Worm (Caenorhabditis elegans) whole organism, L1 larva: ENCODE results near the gene moc-2.
A peak's percentile ranks its signal among the peaks of the same experiment; 100 is the strongest.

Source experiments
- lin-13 ChIP-seq: fragments of 150-350 bp; optimal IDR thresholded peaks from 2 replicates; lab custom pipeline; 2014; ENCODE audit warnings: missing biosample characterization, missing genetic modification reagents, missing genetic modification characterization
- lin-39 ChIP-seq: fragments of 150-350 bp; optimal IDR thresholded peaks from 2 replicates; lab custom pipeline; 2014; ENCODE audit warnings: missing biosample characterization, missing genetic modification reagents, missing genetic modification characterization
- nhr-77 ChIP-seq: fragments of 150-350 bp; optimal IDR thresholded peaks from 2 replicates; lab custom pipeline; 2014; ENCODE audit warnings: missing biosample characterization, missing genetic modification characterization
- tbx-2 ChIP-seq: sonication (generic microtip); optimal IDR thresholded peaks from 2 replicates; lab custom pipeline; 2016; ENCODE audit warnings: missing genetic modification characterization, missing compliant biosample characterization
- vab-15 ChIP-seq: sonication (generic microtip); optimal IDR thresholded peaks from 2 replicates; lab custom pipeline; 2017; ENCODE audit warnings: missing genotype, mild to moderate bottlenecking, missing genetic modification characterization, missing compliant biosample characterization

DNA sequence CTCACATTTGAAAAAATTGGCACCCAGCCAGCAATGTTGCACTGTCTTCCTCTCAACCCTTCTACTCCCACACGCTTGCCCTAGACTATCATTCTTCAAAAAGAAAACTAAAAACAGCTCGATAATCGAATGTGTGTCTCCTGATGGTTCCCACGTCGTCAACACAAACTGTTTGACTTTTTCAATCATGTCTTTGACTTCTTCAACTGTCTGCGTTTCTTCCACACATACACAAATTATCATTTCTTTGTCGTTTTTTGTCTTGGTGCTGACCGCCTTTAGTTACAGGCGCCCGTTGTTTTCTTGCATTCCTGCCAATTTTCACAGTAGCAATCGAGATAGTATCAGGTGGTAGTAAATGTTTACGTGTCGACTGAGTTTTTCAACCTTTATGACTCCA, 41.4 kb downstream of the moc-2 start:
- TF ChIP-seq tbx-2 (tag; lab: Kevin White, UChicago) (no peak), lin-39 (tag; lab: Kevin White, UChicago) (no peak), lin-13 (GFP tag; lab: Kevin White, UChicago) (no peak), vab-15 (peak; percentile 13), nhr-77 (tag; lab: Kevin White, UChicago) (no peak)
